Worm (Caenorhabditis elegans) whole organism, L4/young adult: ENCODE measurements around the gene str-156.

Experiments used
- W03F9.2 ChIP-seq: fragments of 150-350 bp; optimal IDR thresholded peaks from 2 replicates; lab custom pipeline; 2014; ENCODE audit warnings: missing biosample characterization, missing genetic modification characterization
- dao-5 ChIP-seq: sonication (generic microtip); optimal IDR thresholded peaks from 2 replicates; lab custom pipeline; 2016; ENCODE audit warnings: missing genotype, missing genetic modification characterization, moderate library complexity, missing compliant biosample characterization
- him-1 ChIP-seq: sonication (generic microtip); optimal IDR thresholded peaks from 2 replicates; lab custom pipeline; 2016; ENCODE audit warnings: missing genotype, missing genetic modification reagents, missing genetic modification characterization, missing compliant biosample characterization

DNA sequence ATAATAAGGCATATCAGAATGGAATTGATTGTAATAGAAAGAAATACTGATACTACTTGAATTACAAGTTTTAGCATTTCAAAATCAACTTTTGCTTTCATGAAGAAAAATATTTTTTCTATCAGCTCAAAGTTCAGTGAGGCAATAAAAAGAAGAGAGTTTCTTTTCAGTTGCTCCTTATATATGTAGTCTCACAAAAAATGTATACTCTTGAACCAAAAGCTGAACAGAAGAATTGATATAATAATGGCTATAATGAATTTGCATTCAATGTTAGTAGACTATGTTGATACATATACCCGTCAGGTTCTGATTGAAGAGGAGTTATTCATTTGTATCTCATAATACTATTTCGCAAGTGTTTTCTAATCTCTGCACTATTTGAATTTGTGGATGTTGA lies 38.6 kb upstream of the str-156 start, which contains the start of gene str-174:
- no peak for TF ChIP-seq W03F9.2
- no peak for TF ChIP-seq him-1 (tag; lab: Kevin White, UChicago)
- TF ChIP-seq dao-5 (tag; lab: Kevin White, UChicago): no peak
